Worm (Caenorhabditis elegans) whole organism, early embryonic: ENCODE measurements around the gene F40C5.2.
A peak's percentile ranks its signal among the peaks of the same experiment; 100 is the strongest.
"Not testable (repeated sequence)": the region's sequence is repeated elsewhere in the genome, so short reads cannot be mapped to it uniquely, and the experiment has no call there.

ENCODE experiments used
- B0310.2 ChIP-seq: sonication (generic microtip); optimal IDR thresholded peaks from 2 replicates; lab custom pipeline; 2016; ENCODE audit warnings: mild to moderate bottlenecking, missing genetic modification characterization, missing compliant biosample characterization
- F13C5.2 ChIP-seq: sonication (generic microtip); optimal IDR thresholded peaks from 2 replicates; lab custom pipeline; 2017; ENCODE audit warnings: mild to moderate bottlenecking, missing genetic modification characterization, inconsistent platforms, missing compliant biosample characterization
- aly-1 ChIP-seq: sonication (generic microtip); optimal IDR thresholded peaks from 2 replicates; lab custom pipeline; 2016; ENCODE audit warnings: missing genetic modification characterization, missing compliant biosample characterization
- ama-1 ChIP-seq: fragments of 150-350 bp; optimal IDR thresholded peaks from 2 replicates; lab custom pipeline; 2014
- ceh-13 ChIP-seq: fragments of 200-800 bp; sonication (Bioruptor generic); optimal IDR thresholded peaks from 2 replicates; lab custom pipeline; 2018; ENCODE audit warnings: mild to moderate bottlenecking, missing genetic modification characterization, missing compliant biosample characterization
- ceh-36 ChIP-seq: sonication (generic microtip); optimal IDR thresholded peaks from 2 replicates; lab custom pipeline; 2016; ENCODE audit warnings: missing genetic modification characterization, inconsistent platforms, missing compliant biosample characterization
- ets-7 ChIP-seq: sonication (generic microtip); optimal IDR thresholded peaks from 2 replicates; lab custom pipeline; 2016; ENCODE audit warnings: missing genotype, missing genetic modification characterization, missing compliant biosample characterization
- flt-1 ChIP-seq: fragments of 200-800 bp; sonication (Bioruptor generic); IDR thresholded peaks from 2 replicates; pipeline ENCODE4 v1.3.6; 2022; ENCODE audit warnings: missing genetic modification characterization, missing compliant biosample characterization
- hmbx-1 ChIP-seq: sonication (generic microtip); optimal IDR thresholded peaks from 2 replicates; lab custom pipeline; 2016; ENCODE audit warnings: mild to moderate bottlenecking, missing genetic modification characterization, missing compliant biosample characterization
- hmg-4 ChIP-seq: fragments of 200-800 bp; sonication (Bioruptor generic); optimal IDR thresholded peaks from 2 replicates; lab custom pipeline; 2018; ENCODE audit warnings: mild to moderate bottlenecking, missing genetic modification characterization, missing compliant biosample characterization
- hnd-1 ChIP-seq: sonication (generic microtip); optimal IDR thresholded peaks from 2 replicates; lab custom pipeline; 2016; ENCODE audit warnings: missing genetic modification characterization, missing compliant biosample characterization
- pes-1 ChIP-seq: fragments of 200-800 bp; sonication (Bioruptor generic); IDR thresholded peaks from 2 replicates; pipeline ENCODE4 v1.3.6; 2022; ENCODE audit warnings: missing genetic modification reagents, missing genetic modification characterization, missing compliant biosample characterization
- scrt-1 ChIP-seq: fragments of 200-800 bp; sonication (Bioruptor generic); IDR thresholded peaks from 2 replicates; pipeline ENCODE4 v1.3.6; 2022; ENCODE audit warnings: missing genetic modification characterization, missing compliant biosample characterization
- sea-1 ChIP-seq: fragments of 200-800 bp; sonication (Bioruptor generic); conservative IDR thresholded peaks from 2 replicates; pipeline ENCODE4 v1.3.6; 2022; ENCODE audit warnings: missing genetic modification characterization, missing compliant biosample characterization
- tbx-11 ChIP-seq: fragments of 200-800 bp; sonication (Bioruptor generic); IDR thresholded peaks from 2 replicates; pipeline ENCODE4 v1.3.6; 2022; ENCODE audit warnings: missing genetic modification characterization, missing compliant biosample characterization
- tbx-37 ChIP-seq: fragments of 200-800 bp; sonication (Bioruptor generic); conservative IDR thresholded peaks from 2 replicates; pipeline ENCODE4 v1.3.6; 2022; ENCODE audit warnings: missing genetic modification reagents, missing genetic modification characterization, missing compliant biosample characterization
- tra-4 ChIP-seq: sonication (generic microtip); optimal IDR thresholded peaks from 2 replicates; lab custom pipeline; 2017; ENCODE audit warnings: missing genetic modification characterization, missing compliant biosample characterization

F40C5.2 gene

ce11 chrV:3588223-3588622 is 17.4 kb downstream of the F40C5.2 start:
- 0 out of 2 replicates have a peak, but pooled peaks have one; percentile 23 for TF ChIP-seq pes-1 (GFP tag; lab: Robert Waterston, UW)
- TF ChIP-seq ets-7 (tag; lab: Kevin White, UChicago) = no peak
- no peak for TF ChIP-seq flt-1 (GFP tag; lab: Robert Waterston, UW)
- no peak for TF ChIP-seq scrt-1 (GFP tag; lab: Robert Waterston, UW)
- no peak for TF ChIP-seq sea-1

DNA sequence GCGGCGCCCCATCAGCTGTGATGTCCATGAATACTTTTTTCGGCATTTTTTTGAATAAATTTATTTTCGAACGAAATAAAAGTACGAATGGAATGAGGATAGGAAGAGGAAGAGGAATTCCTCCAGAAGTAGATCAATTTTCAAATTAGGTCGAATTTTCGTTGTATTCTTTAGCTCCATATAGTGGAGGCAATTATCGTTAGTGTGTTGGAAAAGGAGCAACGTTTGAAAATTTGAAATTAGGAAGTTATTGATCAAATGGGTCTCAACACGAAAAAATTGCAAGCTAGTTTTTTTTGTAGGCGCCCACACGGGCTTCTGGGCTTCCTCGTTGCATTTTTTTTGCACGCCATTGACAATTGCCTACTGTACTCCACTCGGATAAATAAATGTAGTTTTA is 21.3 kb downstream of the F40C5.2 start, which contains the start of gene T22F3.12:
T22F3.12 (minus strand) TSS at position 101 of the 400 bp plus-strand sequence.
- TF ChIP-seq ama-1 (lab: Kevin White, UChicago) = no peak
- TF ChIP-seq B0310.2 (tag; lab: Kevin White, UChicago) = no peak
- TF ChIP-seq flt-1 (GFP tag; lab: Robert Waterston, UW) = no peak
- TF ChIP-seq tbx-11 (GFP tag; lab: Robert Waterston, UW) = no peak
- TF ChIP-seq tra-4 (tag; lab: Kevin White, UChicago) = no peak
- TF ChIP-seq ceh-36 (tag; lab: Kevin White, UChicago) = no peak
- TF ChIP-seq ets-7 (tag; lab: Kevin White, UChicago) = no peak
- no peak for TF ChIP-seq F13C5.2 (tag; lab: Kevin White, UChicago)
- TF ChIP-seq scrt-1 (GFP tag; lab: Robert Waterston, UW) = no peak
- no peak for TF ChIP-seq sea-1
- no peak for TF ChIP-seq hmg-4 (GFP tag; lab: Kevin White, UChicago)
- TF ChIP-seq hnd-1 (tag; lab: Kevin White, UChicago) = no peak
- TF ChIP-seq aly-1 (tag; lab: Kevin White, UChicago) = no peak
- TF ChIP-seq ceh-13 = no peak
- TF ChIP-seq hmbx-1 (tag; lab: Kevin White, UChicago) = no peak

DNA sequence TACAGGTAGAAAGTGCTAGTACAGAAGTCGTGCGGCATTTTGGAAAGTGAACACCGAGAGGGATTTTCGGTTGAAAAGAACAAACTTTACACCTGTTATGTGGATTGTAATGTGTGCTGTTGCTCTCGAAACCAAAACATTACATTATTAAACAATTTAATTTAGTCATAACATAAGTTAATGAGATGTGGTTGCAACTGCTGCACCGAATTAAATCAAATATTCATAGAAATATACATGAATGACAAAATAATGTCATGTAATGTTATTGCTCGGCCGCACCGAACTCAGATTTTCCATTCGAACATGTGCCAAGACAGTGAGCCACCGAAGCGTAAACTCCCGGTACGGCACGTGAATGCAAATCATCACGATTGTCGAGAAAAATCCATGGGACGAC is 24.1 kb downstream of the F40C5.2 start, which contains the start of gene srh-213:
srh-213 (minus strand) TSS at position 101 of the 400 bp plus-strand sequence.
- no peak for TF ChIP-seq scrt-1 (GFP tag; lab: Robert Waterston, UW)
- TF ChIP-seq aly-1 (tag; lab: Kevin White, UChicago) = no peak
- no peak for TF ChIP-seq ceh-36 (tag; lab: Kevin White, UChicago)
- no peak for TF ChIP-seq ceh-13
- TF ChIP-seq B0310.2 (tag; lab: Kevin White, UChicago) = no peak
- TF ChIP-seq hmg-4 (GFP tag; lab: Kevin White, UChicago) = no peak

ce11 chrV:3597052-3597451 is 26.3 kb downstream of the F40C5.2 start, which contains the start of gene srh-212:
Gene srh-212 (minus strand): TSS chrV:3597152.
- not testable (repeated sequence) for TF ChIP-seq hmbx-1, F13C5.2, hnd-1 (tag; lab: Kevin White, UChicago)

- TF ChIP-seq aly-1 (tag; lab: Kevin White, UChicago) (no peak), tbx-37 (GFP tag; lab: Robert Waterston, UW) (no peak)
Observed at ce11 chrV:3600570-3600969, 29.8 kb downstream of the F40C5.2 start, which contains the start of gene T22F3.7. Gene T22F3.7 (minus strand): TSS chrV:3600670.

- TF ChIP-seq hmbx-1 (tag; lab: Kevin White, UChicago) = no peak
- no peak for TF ChIP-seq hnd-1 (tag; lab: Kevin White, UChicago)
- TF ChIP-seq aly-1 (tag; lab: Kevin White, UChicago) = no peak
- TF ChIP-seq tbx-11 (GFP tag; lab: Robert Waterston, UW) = no peak
- TF ChIP-seq flt-1 (GFP tag; lab: Robert Waterston, UW) = no peak
Observed at ce11 chrV:3605325-3605724, 34.5 kb downstream of the F40C5.2 start, which contains the start of gene T22F3.8. Gene T22F3.8 (minus strand): TSS chrV:3605425.

- TF ChIP-seq scrt-1 (GFP tag; lab: Robert Waterston, UW) = no peak
- TF ChIP-seq ama-1 (lab: Kevin White, UChicago) = no peak
- TF ChIP-seq ets-7 (tag; lab: Kevin White, UChicago) = no peak
- TF ChIP-seq ceh-36 (tag; lab: Kevin White, UChicago) = no peak
Observed at ce11 chrV:3606391-3606790, 35.6 kb downstream of the F40C5.2 start.

DNA sequence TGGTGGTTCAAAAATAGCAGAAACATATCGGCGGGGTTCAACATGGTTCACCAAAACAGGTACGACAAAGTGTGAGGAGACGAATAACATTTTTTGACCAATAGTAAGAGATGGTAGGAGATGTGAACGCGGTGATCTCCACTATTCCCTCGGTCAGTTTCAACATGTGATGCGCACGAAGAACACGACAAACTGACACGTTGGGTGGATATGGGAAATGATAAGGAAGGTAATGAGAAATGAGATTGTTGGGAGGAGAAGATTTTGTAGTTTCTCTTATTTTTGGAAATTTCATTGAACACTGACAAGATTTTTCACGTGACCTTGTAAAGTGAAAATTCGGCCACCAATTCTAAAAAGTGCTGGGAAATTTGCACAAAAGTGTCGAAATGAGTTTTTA is 39.9 kb downstream of the F40C5.2 start:
- TF ChIP-seq hnd-1 (tag; lab: Kevin White, UChicago) (no peak), tbx-11 (GFP tag; lab: Robert Waterston, UW) (no peak), tbx-37 (GFP tag; lab: Robert Waterston, UW) (no peak), hmbx-1 (tag; lab: Kevin White, UChicago) (no peak), aly-1 (tag; lab: Kevin White, UChicago) (no peak), hmg-4 (GFP tag; lab: Kevin White, UChicago) (no peak), ets-7 (tag; lab: Kevin White, UChicago) (no peak)

- TF ChIP-seq pes-1 (GFP tag; lab: Robert Waterston, UW) = no peak
- TF ChIP-seq tbx-37 (GFP tag; lab: Robert Waterston, UW) = no peak
- no peak for TF ChIP-seq ceh-36 (tag; lab: Kevin White, UChicago)
- no peak for TF ChIP-seq scrt-1 (GFP tag; lab: Robert Waterston, UW)
- TF ChIP-seq hnd-1 (tag; lab: Kevin White, UChicago) = no peak
- no peak for TF ChIP-seq tra-4 (tag; lab: Kevin White, UChicago)
- no peak for TF ChIP-seq F13C5.2 (tag; lab: Kevin White, UChicago)
- TF ChIP-seq tbx-11 (GFP tag; lab: Robert Waterston, UW) = no peak
- no peak for TF ChIP-seq sea-1
- TF ChIP-seq ets-7 (tag; lab: Kevin White, UChicago) = no peak
- no peak for TF ChIP-seq flt-1 (GFP tag; lab: Robert Waterston, UW)
Observed at ce11 chrV:3611654-3612053, 40.9 kb downstream of the F40C5.2 start, which contains the start of gene T22F3.10. Gene T22F3.10 (minus strand): TSS chrV:3611754.
